Worm (Caenorhabditis elegans): ENCODE measurements around the gene mrpl-20.

ce11 chrII:13339984-13340383 is 1.9 kb downstream of the mrpl-20 start:
- TF ChIP-seq madf-6 (GFP tag; IDR thresholded peaks at IDR 0.05) (no peak; the same call in 1 of the 2 replicates), hmg-1.2 (GFP tag; IDR thresholded peaks at IDR 0.05) (no peak)

Measured in whole organism, young adult.